Fruit fly (Drosophila melanogaster) whole organism, embryonic: ENCODE results near the gene CG6420.

Experiments used
- Adf1 ChIP-seq: fragments of 200-800 bp; sonication (Bioruptor generic); IDR thresholded peaks from 2 replicates; pipeline ENCODE4 v1.3.6; 2022; ENCODE audit warnings: missing biosample characterization, missing genetic modification characterization
- Asciz ChIP-seq: fragments of 200-800 bp; sonication (Bioruptor generic); optimal IDR thresholded peaks from 2 replicates; lab custom pipeline; 2017; ENCODE audit warnings: missing biosample characterization, mild to moderate bottlenecking, missing genetic modification characterization, missing genetic modification reagents
- Awh ChIP-seq: fragments of 200-800 bp; sonication (Bioruptor generic); IDR thresholded peaks from 2 replicates; pipeline ENCODE4, ENCODE4 v1.3.6; 2022; ENCODE audit warnings: missing biosample characterization, missing genetic modification characterization
- CG10147 ChIP-seq: fragments of 200-800 bp; sonication (Bioruptor generic); optimal IDR thresholded peaks from 2 replicates; lab custom pipeline; 2019; ENCODE audit warnings: missing biosample characterization, mild to moderate bottlenecking, missing genetic modification characterization, moderate library complexity
- CG11398 ChIP-seq: fragments of 200-800 bp; sonication (Bioruptor generic); optimal IDR thresholded peaks from 2 replicates; lab custom pipeline; 2016; ENCODE audit warnings: missing biosample characterization, missing genetic modification characterization
- CG11560 ChIP-seq: fragments of 200-800 bp; sonication (Bioruptor generic); IDR thresholded peaks from 3 replicates; pipeline ENCODE4 v1.3.6; 2022; ENCODE audit warnings: missing biosample characterization, missing genetic modification characterization
- CG12236 ChIP-seq: fragments of 200-800 bp; sonication (Bioruptor generic); optimal IDR thresholded peaks from 2 replicates; lab custom pipeline; 2016; ENCODE audit warnings: missing biosample characterization, missing genetic modification characterization
- CG13287 ChIP-seq: fragments of 200-800 bp; sonication (Bioruptor generic); IDR thresholded peaks from 2 replicates; pipeline ENCODE4 v1.3.6; 2022; ENCODE audit warnings: missing biosample characterization, missing genetic modification characterization; ENCODE audit not compliant: partially characterized antibody
- CG13424 ChIP-seq: fragments of 200-800 bp; sonication (Bioruptor generic); optimal IDR thresholded peaks from 2 replicates; lab custom pipeline; 2019; ENCODE audit warnings: missing biosample characterization, mild to moderate bottlenecking, missing genetic modification characterization, moderate library complexity
- CG1603 ChIP-seq: fragments of 200-800 bp; sonication (Bioruptor generic); optimal IDR thresholded peaks from 2 replicates; lab custom pipeline; 2019; ENCODE audit warnings: missing biosample characterization, mild to moderate bottlenecking, missing genetic modification characterization, moderate library complexity
- CG16863 ChIP-seq: fragments of 200-800 bp; sonication (Bioruptor generic); optimal IDR thresholded peaks from 3 replicates; lab custom pipeline; 2016; ENCODE audit warnings: missing biosample characterization, missing genetic modification characterization
- CG18011 ChIP-seq: fragments of 200-800 bp; sonication (Bioruptor generic); optimal IDR thresholded peaks from 2 replicates; lab custom pipeline; 2017; ENCODE audit warnings: missing biosample characterization, missing genetic modification characterization, mild to moderate bottlenecking, moderate library complexity, missing genotype
- CG3281 ChIP-seq: fragments of 200-800 bp; sonication (Bioruptor generic); optimal IDR thresholded peaks from 3 replicates; lab custom pipeline; 2017; ENCODE audit warnings: missing biosample characterization, mild to moderate bottlenecking, missing genetic modification characterization
- CG3407 ChIP-seq: fragments of 200-800 bp; sonication (Bioruptor generic); optimal IDR thresholded peaks from 2 replicates; lab custom pipeline; 2018; ENCODE audit warnings: missing biosample characterization, mild to moderate bottlenecking, missing genetic modification characterization
- CG3726 ChIP-seq: fragments of 200-800 bp; sonication (Bioruptor generic); IDR thresholded peaks from 3 replicates; pipeline ENCODE4, ENCODE4 v1.3.6; 2022; ENCODE audit warnings: missing biosample characterization, missing genetic modification characterization
- CG8359 ChIP-seq: fragments of 200-800 bp; sonication (Bioruptor generic); optimal IDR thresholded peaks from 2 replicates; lab custom pipeline; 2017; ENCODE audit warnings: missing biosample characterization, mild to moderate bottlenecking, missing genetic modification characterization, borderline replicate concordance
- CG8478 ChIP-seq: fragments of >200 bp; optimal IDR thresholded peaks from 2 replicates; lab custom pipeline; 2018
- CG9797 ChIP-seq: fragments of 200-800 bp; sonication (Bioruptor generic); optimal IDR thresholded peaks from 3 replicates; lab custom pipeline; 2018; ENCODE audit warnings: missing biosample characterization, mild to moderate bottlenecking, missing genetic modification characterization
- CkIIα-i1 ChIP-seq: fragments of 200-800 bp; sonication (Bioruptor generic); IDR thresholded peaks from 2 replicates; pipeline ENCODE4 v1.3.6; 2022; ENCODE audit warnings: missing biosample characterization, missing genetic modification characterization
- Dip2 ChIP-seq: fragments of 200-800 bp; sonication (Bioruptor generic); IDR thresholded peaks from 2 replicates; pipeline ENCODE4 v1.3.6; 2022; ENCODE audit warnings: missing biosample characterization, missing genetic modification characterization
- Doc2 ChIP-seq: fragments of 200-800 bp; sonication (Bioruptor generic); IDR thresholded peaks from 2 replicates; pipeline ENCODE4 v1.3.6; 2022; ENCODE audit warnings: missing biosample characterization, missing genetic modification characterization
- Doc3 ChIP-seq: fragments of 200-800 bp; sonication (Bioruptor generic); IDR thresholded peaks from 3 replicates; pipeline ENCODE4 v1.3.6; 2022; ENCODE audit warnings: missing biosample characterization, missing genetic modification characterization; ENCODE audit not compliant: partially characterized antibody
- Drgx ChIP-seq: fragments of 200-800 bp; sonication (Bioruptor generic); IDR thresholded peaks from 2 replicates; pipeline ENCODE4 v1.3.6; 2022; ENCODE audit warnings: missing biosample characterization, missing genetic modification characterization
- Eip74EF ChIP-seq, 2 experiments: fragments of 200-800 bp in 1 of 2; fragments of >200 bp in 1 of 2; sonication (Bioruptor generic) in 1 of 2; optimal IDR thresholded peaks; 2 replicates each; lab custom pipeline; 2017 to 2019; ENCODE audit warnings: missing biosample characterization in 2 of 2, missing genetic modification characterization in 2 of 2, mild to moderate bottlenecking in 1 of 2, moderate library complexity in 1 of 2
- Ets65A ChIP-seq: fragments of 200-800 bp; sonication (Bioruptor generic); peaks from one replicate; lab custom pipeline; 2016; ENCODE audit warnings: missing biosample characterization, missing genetic modification characterization
- HmgD ChIP-seq: fragments of 200-800 bp; sonication (Bioruptor generic); optimal IDR thresholded peaks from 3 replicates; lab custom pipeline; 2016; ENCODE audit warnings: missing biosample characterization, missing genetic modification characterization
- Jarid2 ChIP-seq: fragments of 200-800 bp; sonication (Bioruptor generic); optimal IDR thresholded peaks from 3 replicates; lab custom pipeline; 2017; ENCODE audit warnings: mild to moderate bottlenecking, missing biosample characterization, missing genetic modification reagents, missing genetic modification characterization
- Lhr ChIP-seq: fragments of 200-800 bp; sonication (Bioruptor generic); optimal IDR thresholded peaks from 3 replicates; lab custom pipeline; 2017; ENCODE audit warnings: mild to moderate bottlenecking, missing biosample characterization, missing genetic modification reagents, missing genetic modification characterization
- Lpt ChIP-seq: fragments of >200 bp; optimal IDR thresholded peaks from 2 replicates; lab custom pipeline; 2018; ENCODE audit warnings: missing biosample characterization, missing genetic modification characterization
- MTF-1 ChIP-seq: fragments of 200-800 bp; sonication (Bioruptor generic); optimal IDR thresholded peaks from 2 replicates; lab custom pipeline; 2018; ENCODE audit warnings: missing biosample characterization, mild to moderate bottlenecking, missing genetic modification characterization, borderline replicate concordance
- NC2α ChIP-seq: fragments of 200-800 bp; sonication (Bioruptor generic); optimal IDR thresholded peaks from 2 replicates; lab custom pipeline; 2016; ENCODE audit warnings: missing biosample characterization, missing genetic modification characterization
- Oli ChIP-seq: fragments of 200-800 bp; sonication (Bioruptor generic); optimal IDR thresholded peaks from 2 replicates; lab custom pipeline; 2018; ENCODE audit warnings: missing biosample characterization, mild to moderate bottlenecking, missing genetic modification characterization, moderate library complexity
- Opbp ChIP-seq: fragments of 200-800 bp; sonication (Bioruptor generic); IDR thresholded peaks from 3 replicates; pipeline ENCODE4 v1.3.6; 2022; ENCODE audit warnings: missing biosample characterization, missing genetic modification characterization; ENCODE audit not compliant: partially characterized antibody
- Six4 ChIP-seq: fragments of 200-800 bp; sonication (Bioruptor generic); optimal IDR thresholded peaks from 2 replicates; lab custom pipeline; 2016; ENCODE audit warnings: missing biosample characterization, missing genetic modification characterization
- Sry-δ ChIP-seq: fragments of 200-800 bp; sonication (Bioruptor generic); optimal IDR thresholded peaks from 2 replicates; lab custom pipeline; 2016; ENCODE audit warnings: missing biosample characterization, missing genetic modification characterization
- Xrp1 ChIP-seq: fragments of 200-800 bp; sonication (Bioruptor generic); IDR thresholded peaks from 2 replicates; pipeline ENCODE4 v1.3.6; 2022; ENCODE audit warnings: missing biosample characterization, missing genetic modification characterization
- bigmax ChIP-seq: fragments of 200-800 bp; sonication (Bioruptor generic); optimal IDR thresholded peaks from 2 replicates; lab custom pipeline; 2018; ENCODE audit warnings: missing biosample characterization, mild to moderate bottlenecking, missing genetic modification characterization
- br ChIP-seq: fragments of >200 bp; optimal IDR thresholded peaks from 2 replicates; lab custom pipeline; 2017
- chinmo ChIP-seq: fragments of 200-800 bp; sonication (Bioruptor generic); IDR thresholded peaks from 4 replicates; pipeline ENCODE4 v1.3.6; 2022; ENCODE audit warnings: missing biosample characterization, missing genetic modification characterization; ENCODE audit not compliant: partially characterized antibody
- chn ChIP-seq: fragments of 200-800 bp; sonication (Bioruptor generic); optimal IDR thresholded peaks from 2 replicates; lab custom pipeline; 2016; ENCODE audit warnings: missing biosample characterization, missing genetic modification characterization
- da ChIP-seq: fragments of 200-800 bp; sonication (Bioruptor generic); optimal IDR thresholded peaks from 2 replicates; lab custom pipeline; 2016; ENCODE audit warnings: missing biosample characterization, missing genetic modification characterization
- dm ChIP-seq: fragments of 200-800 bp; sonication (Bioruptor generic); optimal IDR thresholded peaks from 3 replicates; lab custom pipeline; 2016; ENCODE audit warnings: missing biosample characterization, missing genetic modification characterization
- esg ChIP-seq: fragments of 200-800 bp; sonication (Bioruptor generic); conservative IDR thresholded peaks from 2 replicates; pipeline ENCODE4 v1.3.6; 2022; ENCODE audit warnings: missing biosample characterization, missing genetic modification characterization
- eve ChIP-seq, 2 experiments: fragments of >200 bp; optimal IDR thresholded peaks; 2 replicates each; lab custom pipeline; 2017; ENCODE audit warnings: missing biosample characterization in 2 of 2, missing genetic modification characterization in 2 of 2
- gsb-n ChIP-seq: fragments of 200-800 bp; sonication (Bioruptor generic); optimal IDR thresholded peaks from 3 replicates; lab custom pipeline; 2018; ENCODE audit warnings: missing biosample characterization, mild to moderate bottlenecking, missing genetic modification characterization
- ind ChIP-seq: fragments of 200-800 bp; sonication (Bioruptor generic); optimal IDR thresholded peaks from 3 replicates; lab custom pipeline; 2016; ENCODE audit warnings: missing biosample characterization, missing genetic modification characterization
- lab ChIP-seq: fragments of 200-800 bp; sonication (Bioruptor generic); optimal IDR thresholded peaks from 3 replicates; lab custom pipeline; 2017; ENCODE audit warnings: missing biosample characterization, missing genetic modification characterization, mild to moderate bottlenecking, moderate library complexity, missing genetic modification reagents
- sens ChIP-seq: fragments of 200-800 bp; sonication (Bioruptor generic); peaks from one replicate; lab custom pipeline; 2016; ENCODE audit warnings: missing biosample characterization, missing genetic modification characterization
- slp2 ChIP-seq: fragments of 200-800 bp; sonication (Bioruptor generic); optimal IDR thresholded peaks from 2 replicates; lab custom pipeline; 2016; ENCODE audit warnings: missing biosample characterization, missing genetic modification characterization
- tio ChIP-seq: fragments of 200-800 bp; sonication (Bioruptor generic); optimal IDR thresholded peaks from 2 replicates; lab custom pipeline; 2017; ENCODE audit warnings: missing biosample characterization, missing genetic modification characterization, inconsistent platforms
- zf30C ChIP-seq: fragments of 200-800 bp; sonication (Bioruptor generic); optimal IDR thresholded peaks from 3 replicates; lab custom pipeline; 2018; ENCODE audit warnings: missing biosample characterization, mild to moderate bottlenecking, missing genetic modification characterization

CG6420 gene

dm6 chr3R:26714109-26714576, 10.9 kb downstream of the CG6420 start, which contains the start of gene amon (continued):
- TF ChIP-seq CG1603 (tag; lab: Kevin White, UChicago) (peak; percentile 98), CG13424 (tag; lab: Kevin White, UChicago) (peak; percentile 98), CG3281 (GFP tag; lab: Kevin White, UChicago) (peak; percentile 99), Six4 (GFP tag; lab: Kevin White, UChicago) (peak; percentile 97), slp2 (GFP tag; lab: Kevin White, UChicago) (peak; percentile 98), Doc3 (GFP tag; lab: Robert Waterston, UW) (no peak), Ets65A (GFP tag; lab: Kevin White, UChicago) (peak; percentile 100), CG11398 (peak; percentile 97), tio (GFP tag; lab: Kevin White, UChicago) (peak; percentile 95), Opbp (GFP tag; lab: Robert Waterston, UW) (no peak), sens (peak; percentile 99), CG8478 (lab: Kevin White, UChicago) (no peak), Lhr (GFP tag; lab: Kevin White, UChicago) (peak; percentile 73), CG13287 (GFP tag; lab: Robert Waterston, UW) (peak; percentile 26), CG3407 (GFP tag; lab: Kevin White, UChicago) (peak; percentile 92), zf30C (GFP tag; lab: Kevin White, UChicago) (peak; percentile 33), HmgD (GFP tag; lab: Kevin White, UChicago) (peak; percentile 97), esg (GFP tag; lab: Robert Waterston, UW) (peak; percentile 99), gsb-n (tag; lab: Kevin White, UChicago) (peak; percentile 86), br (lab: Kevin White, UChicago) (no peak), ind (GFP tag; lab: Kevin White, UChicago) (peak; percentile 99), lab (GFP tag; lab: Kevin White, UChicago) (peak; percentile 100), CG11560 (tag; lab: Robert Waterston, UW) (peak; percentile 94), Sry-δ (GFP tag; lab: Kevin White, UChicago) (peak; percentile 78), Oli (tag; lab: Kevin White, UChicago) (peak; percentile 97), Asciz (GFP tag; lab: Kevin White, UChicago) (peak; percentile 93), dm (peak; percentile 95), NC2α (GFP tag; lab: Kevin White, UChicago) (peak; percentile 94), eve (GFP tag; optimal IDR thresholded peaks at IDR 0.05; lab: Kevin White, UChicago) (no peak), Xrp1 (GFP tag; lab: Robert Waterston, UW) (peak; percentile 97), CG9797 (GFP tag; lab: Kevin White, UChicago) (peak; percentile 42), Eip74EF (GFP tag; optimal IDR thresholded peaks at IDR 0.05; lab: Kevin White, UChicago) (peak in 1 of 2 experiments; percentile 95), CkIIα-i1 (peak; percentile 97), MTF-1 (GFP tag; lab: Kevin White, UChicago) (peak; percentile 90), Awh (GFP tag; lab: Robert Waterston, UW) (peak; percentile 98), CG8359 (peak; percentile 81), da (peak; percentile 97), CG3726 (peak; percentile 97), chn (GFP tag; lab: Kevin White, UChicago) (peak; percentile 97), Drgx (GFP tag; lab: Robert Waterston, UW) (peak; percentile 98), CG12236 (peak; percentile 84), bigmax (GFP tag; lab: Kevin White, UChicago) (peak; percentile 77), Doc2 (GFP tag; lab: Robert Waterston, UW) (peak; percentile 97), Lpt (GFP tag; lab: Kevin White, UChicago) (no peak), CG16863 (peak; percentile 98), Adf1 (GFP tag; lab: Robert Waterston, UW) (peak; percentile 92), chinmo (GFP tag; lab: Robert Waterston, UW) (0 out of 4 replicates have a peak, but pooled peaks have one; percentile 29), CG18011 (GFP tag; lab: Kevin White, UChicago) (peak; percentile 91), Jarid2 (GFP tag; lab: Kevin White, UChicago) (peak; percentile 84), Dip2 (GFP tag; lab: Robert Waterston, UW) (peak; percentile 74), CG10147 (GFP tag; lab: Kevin White, UChicago) (peak; percentile 99)
